Fruit fly (Drosophila melanogaster): ENCODE results near the gene Notum.

The Notum gene

DNA sequence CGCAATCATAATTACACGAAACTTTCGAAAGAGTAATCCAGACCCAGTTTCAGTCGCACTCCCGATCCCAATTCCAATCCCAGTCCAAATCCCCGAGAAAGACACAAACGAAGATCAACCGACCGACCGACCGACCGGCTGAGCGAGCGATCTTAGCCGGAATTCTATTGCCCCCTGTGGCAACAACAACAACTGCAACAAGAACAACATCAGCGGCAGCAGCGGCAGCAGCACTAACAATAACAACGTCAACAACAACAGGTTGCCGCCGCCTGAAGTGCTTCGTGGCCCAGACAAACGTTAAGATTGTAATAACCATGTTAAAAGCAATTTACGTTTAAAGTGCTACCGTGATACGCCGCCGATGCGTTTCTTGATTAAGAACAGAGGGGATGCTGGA lies 4.6 kb upstream of the Notum start:
- no peak for TF ChIP-seq CG12768 (GFP tag; optimal IDR thresholded peaks at IDR 0.05)
- no peak for TF ChIP-seq cic (GFP tag; optimal IDR thresholded peaks at IDR 0.05)
- no peak for TF ChIP-seq CG11617 (GFP tag; optimal IDR thresholded peaks at IDR 0.05)

- TF ChIP-seq Crg-1 (GFP tag; optimal IDR thresholded peaks at IDR 0.05): no peak
- TF ChIP-seq CG14711 (tag; optimal IDR thresholded peaks at IDR 0.05): no peak
- no peak for TF ChIP-seq CG5204 (GFP tag; optimal IDR thresholded peaks at IDR 0.05)
- TF ChIP-seq CG33017 (tag; optimal IDR thresholded peaks at IDR 0.05): no peak
- no peak for TF ChIP-seq bab1 (GFP tag; optimal IDR thresholded peaks at IDR 0.05)
- TF ChIP-seq Clk (GFP tag; optimal IDR thresholded peaks at IDR 0.05): no peak
- no peak for TF ChIP-seq cic (GFP tag; optimal IDR thresholded peaks at IDR 0.05)
Measured at dm6 chr3L:16019144-16020006, 3.9 kb upstream of the Notum start.

dm6 chr3L:16021064-16021683 lies 2.1 kb upstream of the Notum start:
- TF ChIP-seq ovo (GFP tag; optimal IDR thresholded peaks at IDR 0.05) (no peak), bab1 (GFP tag; optimal IDR thresholded peaks at IDR 0.05) (no peak), kay (GFP tag; ENCODE audit: borderline replicate concordance) (no peak), CG12768 (GFP tag; optimal IDR thresholded peaks at IDR 0.05) (no peak), pad (GFP tag; optimal IDR thresholded peaks at IDR 0.05) (no peak), CG7045 (GFP tag; optimal IDR thresholded peaks at IDR 0.05) (no peak), Clk (GFP tag; optimal IDR thresholded peaks at IDR 0.05) (no peak)

DNA sequence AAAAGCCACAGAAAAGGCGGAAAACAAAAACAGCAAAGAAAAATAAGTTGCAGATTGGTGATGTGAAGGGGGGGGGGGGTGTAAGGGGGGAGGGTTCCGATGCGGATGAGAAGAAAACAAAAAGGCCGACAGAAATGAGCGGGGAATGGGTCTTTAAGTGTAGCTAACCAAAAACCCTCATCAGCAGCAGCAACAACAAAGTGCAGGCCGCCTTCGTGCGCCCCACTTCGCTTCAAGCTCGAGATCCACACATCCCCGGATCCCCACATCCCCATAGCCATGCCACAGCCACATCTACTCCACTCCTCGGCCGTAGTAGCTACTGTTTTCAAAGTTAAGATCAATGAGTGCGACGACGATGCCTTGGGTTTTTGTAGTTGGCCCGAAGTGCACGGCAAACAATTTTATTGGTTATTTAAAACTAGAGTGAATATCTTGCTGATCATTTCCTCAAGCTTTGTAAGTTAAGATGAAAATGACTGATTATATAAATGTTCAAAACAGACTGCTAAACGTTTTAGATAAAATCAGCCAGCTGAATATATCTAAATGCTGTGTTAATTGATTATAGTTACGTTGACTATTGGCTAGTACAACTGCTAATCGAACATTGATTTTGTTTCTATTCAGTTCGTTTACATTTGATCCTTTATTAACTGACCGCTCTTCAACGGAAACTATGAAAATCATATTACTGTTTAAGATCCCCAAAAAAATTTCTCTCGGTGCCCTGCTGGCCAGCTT lies 1.2 kb downstream of the Notum start:
- TF ChIP-seq toe (GFP tag; optimal IDR thresholded peaks at IDR 0.05): no peak
- TF ChIP-seq Crg-1 (GFP tag; optimal IDR thresholded peaks at IDR 0.05): no peak
- no peak for TF ChIP-seq cic (GFP tag; optimal IDR thresholded peaks at IDR 0.05)
- TF ChIP-seq bab1 (GFP tag; optimal IDR thresholded peaks at IDR 0.05): no peak
- TF ChIP-seq Hr96 (GFP tag; optimal IDR thresholded peaks at IDR 0.05): no peak
- TF ChIP-seq CG1620 (GFP tag; optimal IDR thresholded peaks at IDR 0.05): no peak
- no peak for TF ChIP-seq CG11617 (GFP tag; optimal IDR thresholded peaks at IDR 0.05)
- no peak for TF ChIP-seq CG14711 (tag; optimal IDR thresholded peaks at IDR 0.05)
- TF ChIP-seq CG5204 (GFP tag; optimal IDR thresholded peaks at IDR 0.05): no peak
- TF ChIP-seq pad (GFP tag; optimal IDR thresholded peaks at IDR 0.05): no peak
- TF ChIP-seq CG33017 (tag; optimal IDR thresholded peaks at IDR 0.05): no peak
- TF ChIP-seq tj (GFP tag; optimal IDR thresholded peaks at IDR 0.05): no peak
- TF ChIP-seq Mnt (GFP tag; optimal IDR thresholded peaks at IDR 0.05): no peak
- no peak for TF ChIP-seq Clk (GFP tag; optimal IDR thresholded peaks at IDR 0.05)
- TF ChIP-seq CG7101 (tag; optimal IDR thresholded peaks at IDR 0.05): no peak
- no peak for TF ChIP-seq cnc (optimal IDR thresholded peaks at IDR 0.05)
- TF ChIP-seq CG12768 (GFP tag; optimal IDR thresholded peaks at IDR 0.05): no peak
- no peak for TF ChIP-seq CG7045 (GFP tag; optimal IDR thresholded peaks at IDR 0.05)

DNA sequence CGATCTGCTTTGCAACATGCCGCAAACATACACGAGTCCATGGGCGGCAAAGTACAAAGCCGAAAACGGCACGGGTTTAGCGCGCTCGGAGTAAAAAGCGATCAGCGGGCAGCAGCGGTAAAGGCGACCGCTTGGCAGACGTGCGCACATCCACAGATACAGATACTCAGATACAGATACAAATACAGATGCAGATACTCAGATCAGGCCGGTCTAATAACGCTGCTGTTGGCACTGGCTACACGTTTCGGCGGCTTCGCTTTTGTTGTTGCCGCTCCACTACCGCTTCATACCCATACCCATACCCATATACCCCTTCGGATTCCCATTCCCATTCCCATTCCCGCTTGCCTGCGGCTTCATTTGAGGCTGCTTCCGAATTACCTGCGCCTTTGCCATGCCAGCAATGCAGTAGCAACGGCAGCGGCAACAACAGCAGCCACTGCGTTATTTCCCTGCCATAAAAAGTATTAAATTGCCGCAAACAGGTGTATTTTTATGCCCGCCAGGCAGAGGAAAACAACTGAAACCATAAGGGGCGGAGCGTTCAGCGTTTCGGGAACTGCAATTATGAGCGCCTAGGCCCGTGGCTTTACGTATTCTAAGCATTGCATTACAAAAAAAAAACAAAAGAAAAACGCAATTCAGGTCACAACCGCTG lies 1.9 kb downstream of the Notum start:
- no peak for TF ChIP-seq cnc (optimal IDR thresholded peaks at IDR 0.05)
- no peak for TF ChIP-seq CG5204 (GFP tag; optimal IDR thresholded peaks at IDR 0.05)
- no peak for TF ChIP-seq CG7101 (tag; optimal IDR thresholded peaks at IDR 0.05)
- TF ChIP-seq toe (GFP tag; optimal IDR thresholded peaks at IDR 0.05): no peak
- TF ChIP-seq bab1 (GFP tag; optimal IDR thresholded peaks at IDR 0.05): no peak
- TF ChIP-seq CG14711 (tag; optimal IDR thresholded peaks at IDR 0.05): no peak
- TF ChIP-seq CG12768 (GFP tag; optimal IDR thresholded peaks at IDR 0.05): no peak
- no peak for TF ChIP-seq CG11617 (GFP tag; optimal IDR thresholded peaks at IDR 0.05)
- no peak for TF ChIP-seq kay (GFP tag; ENCODE audit: borderline replicate concordance)
- no peak for TF ChIP-seq CG1620 (GFP tag; optimal IDR thresholded peaks at IDR 0.05)

- TF ChIP-seq toe (GFP tag; optimal IDR thresholded peaks at IDR 0.05) (no peak), ovo (GFP tag; optimal IDR thresholded peaks at IDR 0.05) (peak; percentile 68), kay (GFP tag; ENCODE audit: borderline replicate concordance) (no peak), cnc (optimal IDR thresholded peaks at IDR 0.05) (no peak), pad (GFP tag; optimal IDR thresholded peaks at IDR 0.05) (no peak), CG1620 (GFP tag; optimal IDR thresholded peaks at IDR 0.05) (no peak), Hr96 (GFP tag; optimal IDR thresholded peaks at IDR 0.05) (peak; percentile 13), CG7101 (tag; optimal IDR thresholded peaks at IDR 0.05) (peak; percentile 40), Crg-1 (GFP tag; optimal IDR thresholded peaks at IDR 0.05) (peak; percentile 35), CG14711 (tag; optimal IDR thresholded peaks at IDR 0.05) (no peak), cic (GFP tag; optimal IDR thresholded peaks at IDR 0.05) (peak; percentile 95), CG12768 (GFP tag; optimal IDR thresholded peaks at IDR 0.05) (peak; percentile 53), CG5204 (GFP tag; optimal IDR thresholded peaks at IDR 0.05) (no peak), CG33017 (tag; optimal IDR thresholded peaks at IDR 0.05) (no peak)
Measured at dm6 chr3L:16026065-16026789, 2.9 kb downstream of the Notum start.
